Fruit fly (Drosophila melanogaster) whole organism, embryonic: ENCODE results near the gene Pcmt.

Experiments
- Abd-B ChIP-seq: fragments of 200-800 bp; sonication (Bioruptor generic); optimal IDR thresholded peaks from 2 replicates; lab custom pipeline; 2018; ENCODE audit warnings: missing biosample characterization, mild to moderate bottlenecking, missing genetic modification characterization, moderate library complexity
- CG1024 ChIP-seq: fragments of 200-800 bp; sonication (Bioruptor generic); IDR thresholded peaks from 2 replicates; pipeline ENCODE4 v1.3.6; 2022; ENCODE audit warnings: missing biosample characterization, missing genetic modification characterization
- CG12155 ChIP-seq: fragments of 200-800 bp; sonication (Bioruptor generic); optimal IDR thresholded peaks from 3 replicates; lab custom pipeline; 2016; ENCODE audit warnings: missing biosample characterization, missing genetic modification characterization
- CG13296 ChIP-seq: fragments of 200-800 bp; sonication (Bioruptor generic); optimal IDR thresholded peaks from 3 replicates; lab custom pipeline; 2018; ENCODE audit warnings: missing biosample characterization, mild to moderate bottlenecking, missing genetic modification characterization
- CG14860 ChIP-seq: fragments of 200-800 bp; sonication (Bioruptor generic); IDR thresholded peaks from 3 replicates; pipeline ENCODE4 v1.3.6; 2022; ENCODE audit warnings: missing biosample characterization, missing genetic modification characterization; ENCODE audit not compliant: partially characterized antibody
- CG1529 ChIP-seq: fragments of 200-800 bp; sonication (Bioruptor generic); optimal IDR thresholded peaks from 3 replicates; lab custom pipeline; 2018; ENCODE audit warnings: missing biosample characterization, missing genetic modification characterization
- CG15601 ChIP-seq: fragments of 200-800 bp; sonication (Bioruptor generic); optimal IDR thresholded peaks from 3 replicates; lab custom pipeline; 2019; ENCODE audit warnings: missing biosample characterization, mild to moderate bottlenecking, missing genetic modification characterization, moderate library complexity
- CG17186 ChIP-seq: fragments of 200-800 bp; sonication (Bioruptor generic); optimal IDR thresholded peaks from 3 replicates; lab custom pipeline; 2017; ENCODE audit warnings: missing biosample characterization, missing genetic modification reagents, missing genetic modification characterization
- CG2116 ChIP-seq: fragments of 200-800 bp; sonication (Bioruptor generic); optimal IDR thresholded peaks from 3 replicates; lab custom pipeline; 2018; ENCODE audit warnings: missing biosample characterization, mild to moderate bottlenecking, missing genetic modification characterization
- CG2202 ChIP-seq: fragments of 200-800 bp; sonication (Bioruptor generic); optimal IDR thresholded peaks from 2 replicates; lab custom pipeline; 2018; ENCODE audit warnings: missing biosample characterization, mild to moderate bottlenecking, missing genetic modification characterization
- CG31224 ChIP-seq: fragments of 200-800 bp; sonication (Bioruptor generic); IDR thresholded peaks from 2 replicates; pipeline ENCODE4 v1.3.6; 2022; ENCODE audit warnings: missing biosample characterization, missing genetic modification characterization
- CG32772 ChIP-seq: fragments of 200-800 bp; sonication (Bioruptor generic); IDR thresholded peaks from 2 replicates; pipeline ENCODE4 v1.3.6; 2022; ENCODE audit warnings: missing biosample characterization, missing genetic modification characterization
- CG34422 ChIP-seq: fragments of 200-800 bp; sonication (Bioruptor generic); IDR thresholded peaks from 3 replicates; pipeline ENCODE4 v1.3.6; 2022; ENCODE audit warnings: missing biosample characterization, missing genetic modification characterization
- CG4820 ChIP-seq: fragments of 200-800 bp; sonication (Bioruptor generic); optimal IDR thresholded peaks from 3 replicates; lab custom pipeline; 2016; ENCODE audit warnings: missing biosample characterization, missing genetic modification characterization
- CG5180 ChIP-seq: fragments of 200-800 bp; sonication (Bioruptor generic); optimal IDR thresholded peaks from 3 replicates; lab custom pipeline; 2017; ENCODE audit warnings: missing biosample characterization, missing genetic modification characterization, mild to moderate bottlenecking, moderate library complexity, missing genetic modification reagents
- CG6813 ChIP-seq: fragments of 200-800 bp; sonication (Bioruptor generic); optimal IDR thresholded peaks from 2 replicates; lab custom pipeline; 2017; ENCODE audit warnings: missing biosample characterization, missing genetic modification characterization, mild to moderate bottlenecking, moderate library complexity, missing genetic modification reagents
- CG6854 ChIP-seq: fragments of 200-800 bp; sonication (Bioruptor generic); optimal IDR thresholded peaks from 3 replicates; lab custom pipeline; 2017; ENCODE audit warnings: missing biosample characterization, mild to moderate bottlenecking, missing genetic modification characterization
- CG8089 ChIP-seq: fragments of 200-800 bp; sonication (Bioruptor generic); optimal IDR thresholded peaks from 3 replicates; lab custom pipeline; 2016; ENCODE audit warnings: missing biosample characterization, missing genetic modification characterization
- CG8765 ChIP-seq: fragments of 200-800 bp; sonication (Bioruptor generic); IDR thresholded peaks from 2 replicates; pipeline ENCODE4 v1.3.6; 2022; ENCODE audit warnings: missing biosample characterization, missing genetic modification characterization
- CG9437 ChIP-seq: fragments of 200-800 bp; sonication (Bioruptor generic); optimal IDR thresholded peaks from 2 replicates; lab custom pipeline; 2018; ENCODE audit warnings: missing biosample characterization, mild to moderate bottlenecking, missing genetic modification characterization
- Dek ChIP-seq: fragments of 200-800 bp; sonication (Bioruptor generic); optimal IDR thresholded peaks from 3 replicates; lab custom pipeline; 2019; ENCODE audit warnings: missing biosample characterization, mild to moderate bottlenecking, missing genetic modification characterization, moderate library complexity
- ERR ChIP-seq: fragments of 200-800 bp; sonication (Bioruptor generic); optimal IDR thresholded peaks from 2 replicates; lab custom pipeline; 2016; ENCODE audit warnings: missing biosample characterization, missing genetic modification characterization
- HHEX ChIP-seq: fragments of 200-800 bp; sonication (Bioruptor generic); optimal IDR thresholded peaks from 3 replicates; lab custom pipeline; 2017; ENCODE audit warnings: missing biosample characterization, mild to moderate bottlenecking, missing genetic modification characterization, missing genetic modification reagents
- HLH4C ChIP-seq: fragments of 200-800 bp; sonication (Bioruptor generic); IDR thresholded peaks from 3 replicates; pipeline ENCODE4 v1.3.6; 2022; ENCODE audit warnings: missing biosample characterization, missing genetic modification characterization; ENCODE audit not compliant: partially characterized antibody
- HLH54F ChIP-seq: fragments of 200-800 bp; sonication (Bioruptor generic); optimal IDR thresholded peaks from 3 replicates; lab custom pipeline; 2016; ENCODE audit warnings: missing biosample characterization, missing genetic modification characterization
- MESR4 ChIP-seq: fragments of 200-800 bp; sonication (Bioruptor generic); optimal IDR thresholded peaks from 2 replicates; lab custom pipeline; 2018; ENCODE audit warnings: missing biosample characterization, mild to moderate bottlenecking, missing genetic modification characterization, moderate library complexity
- Max ChIP-seq: fragments of 200-800 bp; sonication (Bioruptor generic); optimal IDR thresholded peaks from 2 replicates; lab custom pipeline; 2016; ENCODE audit warnings: missing biosample characterization, mild to moderate bottlenecking, missing genetic modification characterization
- ac ChIP-seq: fragments of 200-800 bp; sonication (Bioruptor generic); optimal IDR thresholded peaks from 3 replicates; lab custom pipeline; 2017; ENCODE audit warnings: missing biosample characterization, mild to moderate bottlenecking, missing genetic modification characterization
- amos ChIP-seq: fragments of 200-800 bp; sonication (Bioruptor generic); IDR thresholded peaks from 2 replicates; pipeline ENCODE4 v1.3.6; 2022; ENCODE audit warnings: missing biosample characterization, missing genetic modification characterization; ENCODE audit not compliant: partially characterized antibody
- cas ChIP-seq: fragments of 200-800 bp; sonication (Bioruptor generic); IDR thresholded peaks from 2 replicates; pipeline ENCODE4 v1.3.6; 2022; ENCODE audit warnings: missing biosample characterization, missing genetic modification characterization
- chif ChIP-seq, 2 experiments: fragments of 200-800 bp; sonication (Bioruptor generic); optimal IDR thresholded peaks; 3 replicates each; lab custom pipeline; 2016; ENCODE audit warnings: missing biosample characterization in 2 of 2, missing genetic modification characterization in 2 of 2
- danr ChIP-seq: fragments of 200-800 bp; sonication (Bioruptor generic); IDR thresholded peaks from 2 replicates; pipeline ENCODE4 v1.3.6; 2022; ENCODE audit warnings: missing biosample characterization, missing genetic modification characterization
- ems ChIP-seq: fragments of 200-800 bp; sonication (Bioruptor generic); optimal IDR thresholded peaks from 3 replicates; lab custom pipeline; 2016; ENCODE audit warnings: missing biosample characterization, missing genetic modification characterization
- eyg ChIP-seq: fragments of 200-800 bp; sonication (Bioruptor generic); optimal IDR thresholded peaks from 3 replicates; lab custom pipeline; 2016; ENCODE audit warnings: missing biosample characterization, missing genetic modification characterization
- ftz-f1 ChIP-seq: fragments of 200-800 bp; sonication (Bioruptor generic); optimal IDR thresholded peaks from 2 replicates; lab custom pipeline; 2016; ENCODE audit warnings: missing biosample characterization, missing genetic modification characterization
- gfzf ChIP-seq: fragments of 200-800 bp; sonication (Bioruptor generic); optimal IDR thresholded peaks from 2 replicates; lab custom pipeline; 2016; ENCODE audit warnings: missing biosample characterization, mild to moderate bottlenecking, missing genetic modification characterization, moderate library complexity
- ken ChIP-seq: fragments of 200-800 bp; sonication (Bioruptor generic); IDR thresholded peaks from 3 replicates; pipeline ENCODE4 v1.3.6; 2022; ENCODE audit warnings: missing biosample characterization, missing genetic modification characterization
- pros ChIP-seq: fragments of 200-800 bp; sonication (Bioruptor generic); optimal IDR thresholded peaks from 3 replicates; lab custom pipeline; 2019; ENCODE audit warnings: missing biosample characterization, mild to moderate bottlenecking, missing genetic modification characterization, moderate library complexity
- ranshi ChIP-seq: fragments of 200-800 bp; sonication (Bioruptor generic); IDR thresholded peaks from 2 replicates; pipeline ENCODE4 v1.3.6; 2022; ENCODE audit warnings: missing biosample characterization, missing genetic modification characterization
- repo ChIP-seq: fragments of 200-800 bp; sonication (Bioruptor generic); optimal IDR thresholded peaks from 2 replicates; lab custom pipeline; 2016; ENCODE audit warnings: missing biosample characterization, missing genetic modification characterization
- salm ChIP-seq: fragments of 200-800 bp; sonication (Bioruptor generic); optimal IDR thresholded peaks from 2 replicates; lab custom pipeline; 2018; ENCODE audit warnings: missing biosample characterization, mild to moderate bottlenecking, missing genetic modification characterization
- sc ChIP-seq, 3 experiments: fragments of >200 bp in 2 of 3; fragments of 200-800 bp in 1 of 3; sonication (Bioruptor generic) in 1 of 3; optimal IDR thresholded peaks; 2 replicates in 2 of 3; 3 replicates in 1 of 3; lab custom pipeline; 2017; ENCODE audit warnings: mild to moderate bottlenecking in 1 of 3, missing biosample characterization in 1 of 3, missing genetic modification characterization in 1 of 3, missing genetic modification reagents in 1 of 3
- slbo ChIP-seq: fragments of 200-800 bp; sonication (Bioruptor generic); IDR thresholded peaks from 2 replicates; pipeline ENCODE4 v1.3.6; 2022; ENCODE audit warnings: missing biosample characterization, missing genetic modification characterization
- stc ChIP-seq: fragments of 200-800 bp; sonication (Bioruptor generic); IDR thresholded peaks from 2 replicates; pipeline ENCODE4 v1.3.6; 2022; ENCODE audit warnings: missing biosample characterization, missing genetic modification characterization
- tap ChIP-seq: fragments of 200-800 bp; optimal IDR thresholded peaks from 3 replicates; lab custom pipeline; 2019; ENCODE audit warnings: missing biosample characterization, mild to moderate bottlenecking, missing genetic modification characterization, moderate library complexity
- tup ChIP-seq: fragments of 200-800 bp; sonication (Bioruptor generic); optimal IDR thresholded peaks from 2 replicates; lab custom pipeline; 2016; ENCODE audit warnings: missing biosample characterization, mild to moderate bottlenecking, missing genetic modification characterization, moderate library complexity
- twi ChIP-seq: fragments of 200-800 bp; optimal IDR thresholded peaks from 2 replicates; lab custom pipeline; 2019; ENCODE audit warnings: missing biosample characterization, mild to moderate bottlenecking, missing genetic modification characterization, moderate library complexity
- wdn ChIP-seq: fragments of 200-800 bp; sonication (Bioruptor generic); IDR thresholded peaks from 2 replicates; pipeline ENCODE4 v1.3.6; 2022; ENCODE audit warnings: missing biosample characterization, missing genetic modification characterization
- zen ChIP-seq: fragments of 200-800 bp; sonication (Bioruptor generic); optimal IDR thresholded peaks from 3 replicates; lab custom pipeline; 2018; ENCODE audit warnings: missing biosample characterization, mild to moderate bottlenecking, missing genetic modification characterization, moderate library complexity

Pcmt gene

DNA sequence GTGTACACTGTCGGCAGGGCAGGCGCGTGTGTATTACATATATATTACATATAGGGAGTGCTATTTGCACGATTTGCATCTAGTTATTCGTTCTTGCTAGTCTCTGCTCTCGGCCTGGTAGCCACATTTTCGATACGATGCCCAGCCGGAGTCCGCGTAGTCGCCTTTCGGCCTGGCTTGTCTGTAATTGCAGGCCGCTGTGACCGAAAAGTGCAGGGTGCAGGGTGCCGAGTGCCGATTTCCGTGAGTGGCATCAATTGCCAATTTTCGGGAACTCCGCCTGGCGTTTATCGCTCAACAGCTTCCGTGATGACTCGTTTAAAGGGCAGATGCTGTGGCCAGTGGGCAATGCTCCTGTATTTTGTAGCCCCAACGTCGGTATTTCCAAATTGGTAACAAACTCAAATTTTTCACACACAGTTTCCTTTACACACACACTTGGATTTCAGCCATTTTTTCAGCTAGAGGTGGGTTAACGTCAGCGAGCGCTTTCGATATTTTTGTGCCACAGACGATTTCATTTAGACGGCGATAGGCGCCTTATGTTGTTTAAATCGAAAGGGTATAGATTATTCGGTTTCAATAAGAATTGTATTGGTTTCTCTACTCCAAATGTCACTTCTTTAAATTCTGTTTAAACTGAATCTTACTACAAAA lies 33.9 kb upstream of the Pcmt start, which contains the start of gene CG2926 (continued):
- TF ChIP-seq CG1529, result no peak
- no peak for TF ChIP-seq twi
- TF ChIP-seq tap, result no peak
- no peak for TF ChIP-seq ftz-f1 (GFP tag; lab: Kevin White, UChicago)
- TF ChIP-seq danr, result no peak
- no peak for TF ChIP-seq ems
- TF ChIP-seq CG8765 (GFP tag; lab: Robert Waterston, UW), result no peak
- TF ChIP-seq eyg (GFP tag; lab: Kevin White, UChicago), result no peak
- peak; percentile 69 for TF ChIP-seq CG2116 (GFP tag; lab: Kevin White, UChicago)
- no peak for TF ChIP-seq HHEX (GFP tag; lab: Kevin White, UChicago)
- no peak for TF ChIP-seq ken (GFP tag; lab: Robert Waterston, UW)
- TF ChIP-seq CG6813 (GFP tag; lab: Kevin White, UChicago), result no peak
- TF ChIP-seq CG8089, result no peak
- TF ChIP-seq wdn, result 0 out of 2 replicates have a peak, but pooled peaks have one; percentile 5
- no peak for TF ChIP-seq CG15601 (tag; lab: Kevin White, UChicago)
- TF ChIP-seq CG12155, result peak; percentile 66
- TF ChIP-seq CG2202 (tag; lab: Kevin White, UChicago), result no peak
- peak; percentile 16 for TF ChIP-seq repo (GFP tag; lab: Kevin White, UChicago)
- no peak for TF ChIP-seq Max (GFP tag; lab: Kevin White, UChicago)
- no peak for TF ChIP-seq sc (optimal IDR thresholded peaks at IDR 0.05; lab: Kevin White, UChicago)
- no peak for TF ChIP-seq sc (GFP tag; optimal IDR thresholded peaks at IDR 0.05; lab: Kevin White, UChicago)
- peak; percentile 40 for TF ChIP-seq CG9437 (GFP tag; lab: Kevin White, UChicago)
- TF ChIP-seq Abd-B, result no peak
- no peak for TF ChIP-seq CG31224
- peak; percentile 46 for TF ChIP-seq HLH54F (GFP tag; lab: Kevin White, UChicago)
- no peak for TF ChIP-seq salm
- TF ChIP-seq CG6854 (GFP tag; lab: Kevin White, UChicago), result no peak
- TF ChIP-seq chif (GFP tag; optimal IDR thresholded peaks at IDR 0.05; lab: Kevin White, UChicago), result peak in 1 of 2 experiments; percentile 51
- no peak for TF ChIP-seq cas
- TF ChIP-seq CG32772 (GFP tag; lab: Robert Waterston, UW), result no peak
- no peak for TF ChIP-seq pros (GFP tag; lab: Kevin White, UChicago)
- peak; percentile 76 for TF ChIP-seq CG17186
- TF ChIP-seq CG4820 (GFP tag; lab: Kevin White, UChicago), result no peak
- TF ChIP-seq ac (GFP tag; lab: Kevin White, UChicago), result no peak
- TF ChIP-seq amos, result peak; percentile 93
- peak; percentile 82; the same call in 2 of the 3 replicates for TF ChIP-seq CG34422 (GFP tag; lab: Robert Waterston, UW)
- peak; percentile 26 for TF ChIP-seq gfzf (GFP tag; lab: Kevin White, UChicago)
- TF ChIP-seq HLH4C (GFP tag; lab: Robert Waterston, UW), result peak; percentile 84
- TF ChIP-seq CG14860 (GFP tag; lab: Robert Waterston, UW), result peak; percentile 85
- TF ChIP-seq zen (tag; lab: Kevin White, UChicago), result no peak
- no peak for TF ChIP-seq CG5180 (GFP tag; lab: Kevin White, UChicago)
- no peak for TF ChIP-seq tup (GFP tag; lab: Kevin White, UChicago)
- TF ChIP-seq stc (GFP tag; lab: Robert Waterston, UW), result 0 out of 2 replicates have a peak, but pooled peaks have one; percentile 9
- TF ChIP-seq ranshi, result no peak
- TF ChIP-seq CG1024 (GFP tag; lab: Robert Waterston, UW), result no peak
- no peak for TF ChIP-seq ERR
- TF ChIP-seq Dek, result no peak
- TF ChIP-seq slbo (GFP tag; lab: Robert Waterston, UW), result peak; percentile 72
- TF ChIP-seq MESR4 (GFP tag; lab: Kevin White, UChicago), result peak; percentile 94
- TF ChIP-seq CG13296 (GFP tag; lab: Kevin White, UChicago), result no peak
